Worm (Caenorhabditis elegans) whole organism, young adult: ENCODE results near the gene Y57A10A.13.

Experiments
- Y67H2A.10 ChIP-seq: fragments of 200-800 bp; sonication (Bioruptor generic); conservative IDR thresholded peaks from 2 replicates; pipeline ENCODE4 v1.3.6; 2022; ENCODE audit warnings: missing genetic modification reagents, missing genetic modification characterization, missing compliant biosample characterization
- madf-6 ChIP-seq: fragments of 200-800 bp; sonication (Bioruptor generic); IDR thresholded peaks from 2 replicates; pipeline ENCODE4 v1.3.6; 2022; ENCODE audit warnings: missing genetic modification reagents, missing genetic modification characterization, missing compliant biosample characterization
- nfya-1 ChIP-seq: sonication (generic microtip); optimal IDR thresholded peaks from 2 replicates; lab custom pipeline; 2017; ENCODE audit warnings: antibody characterized with exemption, missing compliant biosample characterization, missing genetic modification characterization, borderline replicate concordance; ENCODE audit not compliant: insufficient read depth
- nhr-90 ChIP-seq: sonication (generic microtip); optimal IDR thresholded peaks from 2 replicates; lab custom pipeline; 2016; ENCODE audit warnings: missing genotype, mild to moderate bottlenecking, missing genetic modification characterization, missing compliant biosample characterization

Y57A10A.13 gene

ce11 chrII:12130393-12130792 lies 54.3 kb downstream of the Y57A10A.13 start (continued):
- TF ChIP-seq nfya-1 (tag; lab: Kevin White, UChicago) (no peak), Y67H2A.10 (no peak), madf-6 (GFP tag; lab: Robert Waterston, UW) (no peak), nhr-90 (tag; lab: Kevin White, UChicago) (no peak)
